Fruit fly (Drosophila melanogaster) ovary, adult (tissue): ENCODE data around the gene nenya.

ENCODE experiments used
- CG17801 ChIP-seq: fragments of 200-800 bp; optimal IDR thresholded peaks from 2 replicates; lab custom pipeline; 2019; ENCODE audit warnings: missing biosample characterization, mild to moderate bottlenecking, missing genetic modification characterization, moderate library complexity; ENCODE audit not compliant: partially characterized antibody

nenya gene

dm6 chr3R:27925971-27926533 lies 1.9 kb downstream of the nenya start:
- TF ChIP-seq CG17801 (GFP tag; lab: Kevin White, UChicago), result no peak

DNA sequence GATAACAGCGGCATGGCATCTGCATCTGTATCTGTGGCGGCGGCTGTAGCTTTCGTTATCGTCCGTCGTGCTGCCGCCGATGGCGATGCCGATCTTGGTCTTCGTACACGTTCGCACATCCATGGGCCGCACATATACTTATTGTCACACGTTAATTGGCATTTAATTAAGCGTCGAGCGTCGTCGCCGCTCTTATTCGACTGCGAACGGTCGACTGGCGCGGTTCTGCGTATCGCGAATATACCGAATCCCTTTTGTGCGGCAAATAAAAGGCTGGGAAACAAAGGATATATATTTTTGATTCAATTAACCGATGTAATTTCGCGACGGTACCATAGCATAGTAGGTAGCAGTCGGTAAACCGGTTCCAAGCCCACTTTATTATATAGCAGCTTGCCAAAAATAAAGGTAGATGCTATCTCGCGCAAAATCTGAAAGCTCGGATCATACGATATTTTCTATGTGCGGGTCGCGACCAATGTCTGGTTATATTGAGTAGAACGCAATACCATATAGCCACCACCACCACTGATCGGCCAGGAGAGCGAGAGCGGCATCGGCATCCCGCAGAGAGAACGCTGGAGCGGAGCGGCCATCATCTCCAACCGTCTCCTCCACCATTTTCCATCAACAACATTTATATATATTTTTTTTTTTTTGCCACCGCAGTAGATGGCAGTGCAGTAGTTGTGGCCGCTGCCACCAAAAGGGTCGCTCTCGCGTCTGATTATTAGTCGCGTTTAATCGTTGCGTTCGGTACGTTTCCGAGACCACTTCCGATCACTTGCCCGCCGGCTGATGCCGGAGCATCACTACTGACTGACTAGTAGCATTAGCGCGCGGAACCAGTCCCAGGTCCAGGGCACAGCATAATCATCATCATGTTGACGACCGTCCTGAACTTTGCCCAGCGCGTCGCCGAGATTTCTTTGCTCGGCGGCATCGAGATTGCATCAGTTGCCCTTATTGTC lies 2.7 kb downstream of the nenya start, which contains the start of gene mino:
Gene mino (plus strand): TSS at position 192 of the 971 bp plus-strand sequence.
- peak; percentile 49 for TF ChIP-seq CG17801 (GFP tag; lab: Kevin White, UChicago)

- peak; percentile 44 for TF ChIP-seq CG17801 (GFP tag; lab: Kevin White, UChicago)
These were observed 5.2 kb downstream of the nenya start, which contains the start of gene RpL4 for dm6 chr3R:27922673-27923175. RpL4 (plus strand) TSS chr3R:27922821.

DNA sequence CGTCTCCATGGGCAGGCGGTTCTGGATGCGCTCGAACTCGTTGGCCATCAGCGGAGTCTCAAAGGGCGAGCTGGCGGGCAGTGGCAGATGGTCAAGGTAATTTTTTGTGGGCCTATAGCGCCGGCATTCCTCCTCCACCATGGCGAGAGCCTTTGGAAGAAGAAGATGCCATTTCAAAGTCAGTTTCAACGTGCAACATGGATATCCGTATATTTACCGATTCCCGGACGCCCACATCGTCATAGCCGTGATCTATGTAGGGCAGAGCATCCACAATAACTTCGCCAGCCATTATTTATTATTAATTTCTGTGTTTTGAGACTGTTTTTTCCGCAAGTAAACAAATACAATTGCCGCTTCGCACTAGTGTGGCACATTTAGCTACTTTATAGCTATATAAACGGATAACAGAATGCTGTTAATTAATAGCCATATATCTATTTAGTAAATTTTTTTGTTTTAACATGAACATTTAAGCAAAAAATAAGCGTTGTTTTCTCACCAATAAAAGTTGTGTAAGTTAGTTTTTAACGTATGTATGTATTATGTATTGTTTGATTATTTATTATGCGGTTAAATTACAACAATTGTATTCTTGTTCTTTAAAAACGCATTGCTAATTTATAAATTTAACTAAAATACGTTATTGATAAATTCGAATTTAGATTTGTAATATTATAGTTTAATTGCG lies 5.8 kb downstream of the nenya start, which contains the start of gene BCAS2:
Gene BCAS2 (minus strand): TSS at position 375 of the 691 bp plus-strand sequence.
- TF ChIP-seq CG17801 (GFP tag; lab: Kevin White, UChicago), result no peak

DNA sequence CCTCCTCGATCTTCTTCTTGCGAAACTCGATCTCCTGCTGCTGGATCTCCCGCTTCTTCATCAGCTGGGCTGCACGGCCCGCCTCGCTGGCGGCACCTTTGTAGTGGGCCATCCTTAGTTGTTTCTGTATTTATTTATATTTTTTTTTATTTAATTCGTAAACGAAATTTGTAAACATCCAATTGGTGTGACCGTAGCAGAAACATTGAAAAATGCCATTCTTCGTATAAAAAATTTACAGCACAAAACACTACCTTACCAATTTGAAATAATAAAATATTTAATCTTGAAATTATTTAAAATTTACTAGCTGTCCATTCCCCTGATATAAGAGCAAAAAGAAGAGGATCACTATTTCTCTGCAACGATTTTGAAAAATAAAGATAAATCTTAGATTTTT lies 7.1 kb downstream of the nenya start, which contains the start of gene CG12259:
Gene CG12259 (minus strand): TSS at position 207 of the 400 bp plus-strand sequence.
- no peak for TF ChIP-seq CG17801 (GFP tag; lab: Kevin White, UChicago)

- peak; percentile 56 for TF ChIP-seq CG17801 (GFP tag; lab: Kevin White, UChicago)
These were observed 8.6 kb downstream of the nenya start, which contains the start of gene Boh1 for dm6 chr3R:27919385-27919789. Boh1 (minus strand) TSS chr3R:27919460.

- no peak for TF ChIP-seq CG17801 (GFP tag; lab: Kevin White, UChicago)
These were observed 11.5 kb downstream of the nenya start, which contains the start of the genes CG5003 and mRpS22 for dm6 chr3R:27916355-27917019. CG5003 (minus strand) TSS chr3R:27916516. mRpS22 (plus strand) TSS chr3R:27916908.

DNA sequence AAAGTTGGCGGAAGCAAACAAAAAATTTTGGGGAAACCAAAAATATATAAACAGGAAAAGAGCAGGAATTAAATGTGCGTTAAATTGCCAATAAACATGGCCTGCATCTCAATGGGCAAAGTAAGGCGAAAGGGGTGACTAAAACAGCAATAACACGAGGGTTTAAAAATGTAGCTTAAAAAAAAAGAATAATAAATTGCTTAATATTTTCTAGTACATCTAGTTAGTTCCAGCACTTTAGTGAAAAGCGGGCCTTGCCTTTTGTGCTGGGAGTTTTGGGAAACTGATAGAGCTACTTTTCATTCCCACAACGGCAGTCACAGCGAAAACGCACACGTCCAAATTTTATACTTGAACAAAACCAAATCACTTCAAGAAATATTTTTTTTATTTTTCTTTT lies 15.8 kb downstream of the nenya start, which contains the start of gene mil:
Gene mil (plus strand): TSS at position 301 of the 400 bp plus-strand sequence.
- no peak for TF ChIP-seq CG17801 (GFP tag; lab: Kevin White, UChicago)

dm6 chr3R:27905695-27906094 lies 22.3 kb downstream of the nenya start, which contains the start of gene CG34353:
CG34353 (minus strand) TSS chr3R:27905843.
- TF ChIP-seq CG17801 (GFP tag; lab: Kevin White, UChicago), result no peak

DNA sequence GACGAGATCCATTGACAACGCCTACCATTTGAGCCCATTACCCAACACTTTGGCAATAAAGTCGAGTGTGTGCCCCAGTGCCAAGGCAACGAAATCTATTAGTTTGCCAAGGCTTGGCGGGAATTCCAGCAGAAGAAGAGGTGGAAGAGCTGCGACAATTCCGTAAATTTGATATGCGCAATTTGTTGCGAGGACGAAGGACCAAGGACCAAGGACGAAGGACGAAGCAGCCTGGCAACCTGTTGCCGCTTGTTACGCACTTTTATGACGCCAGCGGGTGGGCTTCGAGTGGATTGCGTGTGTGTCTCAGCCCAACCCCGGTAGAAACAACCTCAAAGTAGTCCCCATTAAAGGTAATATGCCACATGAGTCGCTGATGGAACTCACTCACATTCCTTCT lies 39.9 kb downstream of the nenya start:
- TF ChIP-seq CG17801 (GFP tag; lab: Kevin White, UChicago), result no peak
